Fruit fly (Drosophila melanogaster): ENCODE measurements around the gene Nhe2.

The Nhe2 gene

DNA sequence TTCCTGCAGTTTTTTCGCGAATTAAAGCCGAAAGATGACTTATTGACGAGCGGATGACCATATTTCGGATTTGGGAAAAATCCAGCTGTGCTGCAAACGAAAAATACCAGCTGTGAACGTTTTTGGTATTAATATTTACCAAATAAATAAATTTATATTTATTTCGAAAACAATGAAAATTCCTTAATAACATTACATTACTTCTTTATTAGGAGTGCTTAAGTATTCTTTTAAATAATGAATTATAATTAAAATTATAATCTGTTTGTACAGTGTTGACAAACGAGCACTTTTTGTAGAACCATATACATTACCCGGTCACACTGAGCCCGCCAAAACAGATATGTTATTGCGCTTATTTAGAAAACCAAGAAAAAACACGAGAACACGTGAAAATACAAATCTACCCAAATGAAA is 75.3 kb downstream of the Nhe2 start, which contains the start of the genes bur and Mcm10:
TSS of gene bur (minus strand) at position 69 of the 417 bp plus-strand sequence.
TSS of gene Mcm10 (plus strand) at position 319 of the 417 bp plus-strand sequence.
- TF ChIP-seq EcR (GFP tag; optimal IDR thresholded peaks at IDR 0.05), result no peak
- no peak for TF ChIP-seq Dll (optimal IDR thresholded peaks at IDR 0.05)
- TF ChIP-seq usp (GFP tag; optimal IDR thresholded peaks at IDR 0.05), result no peak
- no peak for TF ChIP-seq pan (optimal IDR thresholded peaks at IDR 0.05)
- TF ChIP-seq CG8478 (optimal IDR thresholded peaks at IDR 0.05), result no peak
- TF ChIP-seq psq (optimal IDR thresholded peaks at IDR 0.05), result no peak

Measured in whole organism.